Worm (Caenorhabditis elegans) whole organism, L4/young adult: ENCODE data around the gene T24C4.5.

Experiments used
- W03F9.2 ChIP-seq: fragments of 150-350 bp; optimal IDR thresholded peaks from 2 replicates; lab custom pipeline; 2014; ENCODE audit warnings: missing biosample characterization, missing genetic modification characterization
- dao-5 ChIP-seq: sonication (generic microtip); optimal IDR thresholded peaks from 2 replicates; lab custom pipeline; 2016; ENCODE audit warnings: missing genotype, missing genetic modification characterization, moderate library complexity, missing compliant biosample characterization
- him-1 ChIP-seq: sonication (generic microtip); optimal IDR thresholded peaks from 2 replicates; lab custom pipeline; 2016; ENCODE audit warnings: missing genotype, missing genetic modification reagents, missing genetic modification characterization, missing compliant biosample characterization

DNA sequence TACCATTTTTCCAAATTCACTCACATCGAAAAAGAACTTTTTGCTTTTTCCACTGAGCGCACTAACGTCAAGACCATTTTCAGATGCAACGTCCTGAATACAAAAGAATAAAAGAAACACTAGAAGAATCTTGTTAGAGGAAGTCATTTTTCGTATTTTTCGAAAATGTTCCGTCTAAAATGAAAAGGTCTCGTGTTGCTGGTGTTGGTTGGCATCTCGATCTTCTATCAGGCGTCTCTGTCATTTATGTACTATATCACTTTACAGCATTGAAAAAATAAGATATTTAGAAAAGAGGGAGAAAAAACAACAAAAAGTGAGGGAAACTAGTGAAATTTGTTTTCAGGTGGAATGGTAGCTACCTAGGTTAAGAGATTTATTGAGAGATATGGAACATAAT, 38.4 kb downstream of the T24C4.5 start, which contains the start of gene K02F3.9:
- TF ChIP-seq dao-5 (tag; lab: Kevin White, UChicago) (no peak), W03F9.2 (tag; lab: Kevin White, UChicago) (no peak), him-1 (no peak)
